Fruit fly (Drosophila melanogaster): ENCODE data around the gene CG9676.

DNA sequence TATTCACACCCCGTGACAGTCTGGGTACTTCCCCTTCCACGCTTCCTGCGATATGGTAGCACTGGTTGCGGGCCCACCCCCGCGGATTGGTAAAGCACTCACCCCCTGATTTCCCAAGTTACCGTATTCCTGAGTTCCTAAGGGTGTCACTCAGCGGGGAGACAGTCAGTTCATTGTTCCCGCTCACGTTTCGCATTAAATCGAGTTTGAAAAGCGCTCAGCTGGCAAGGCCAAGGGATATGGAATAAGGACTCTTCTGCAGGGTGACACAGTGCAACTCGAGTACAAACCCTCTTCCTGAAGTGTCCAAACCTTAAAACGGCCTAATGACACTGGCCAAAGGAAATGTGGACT is 11.9 kb downstream of the CG9676 start:
- no peak for TF ChIP-seq CG10348 (GFP tag; IDR thresholded peaks at IDR 0.05)
- no peak for TF ChIP-seq CG13204 (GFP tag; optimal IDR thresholded peaks at IDR 0.05)
- no peak for TF ChIP-seq Ets98B (GFP tag; IDR thresholded peaks at IDR 0.05)
- TF ChIP-seq CG9948 (tag; optimal IDR thresholded peaks at IDR 0.05) = no peak
- no peak for TF ChIP-seq CG32121 (GFP tag; IDR thresholded peaks at IDR 0.05)
- no peak for TF ChIP-seq D1 (tag; optimal IDR thresholded peaks at IDR 0.05)
- TF ChIP-seq Pif1B (GFP tag; optimal IDR thresholded peaks at IDR 0.05) = no peak

All from whole organism, pupa.